Fruit fly (Drosophila melanogaster): Measurements from ENCODE around the gene Tdh.

Tdh gene

dm6 chr3L:20474789-20475208, 8.1 kb downstream of the Tdh start (continued):
- TF ChIP-seq CG17385 (GFP tag; optimal IDR thresholded peaks at IDR 0.05) (peak; percentile 80), odd (GFP tag; optimal IDR thresholded peaks at IDR 0.05) (peak; percentile 81), CG14050 (GFP tag; IDR thresholded peaks at IDR 0.05) (no peak), NK7.1 (GFP tag; optimal IDR thresholded peaks at IDR 0.05) (peak; percentile 66), ab (GFP tag; optimal IDR thresholded peaks at IDR 0.05) (peak; percentile 53), CG6175 (GFP tag; IDR thresholded peaks at IDR 0.05) (no peak), kah (GFP tag; optimal IDR thresholded peaks at IDR 0.05) (peak; percentile 98), CG8765 (GFP tag; IDR thresholded peaks at IDR 0.05) (no peak), CG3281 (GFP tag; optimal IDR thresholded peaks at IDR 0.05) (peak; percentile 88), B-H2 (GFP tag; optimal IDR thresholded peaks at IDR 0.05) (peak; percentile 92), ac (GFP tag; optimal IDR thresholded peaks at IDR 0.05) (peak; percentile 70), pan (optimal IDR thresholded peaks at IDR 0.05) (no peak), pan (GFP tag; optimal IDR thresholded peaks at IDR 0.05 in 1 of 2, IDR thresholded peaks at IDR 0.05 in 1 of 2) (no peak), wek (GFP tag; optimal IDR thresholded peaks at IDR 0.05) (peak; percentile 69), luna (GFP tag; optimal IDR thresholded peaks at IDR 0.05) (peak; percentile 87), ssp (GFP tag; IDR thresholded peaks at IDR 0.05) (no peak), ERR (GFP tag; optimal IDR thresholded peaks at IDR 0.05) (peak; percentile 60), Bteb2 (GFP tag; optimal IDR thresholded peaks at IDR 0.05) (peak; percentile 84), zfh1 (GFP tag; IDR thresholded peaks at IDR 0.05) (no peak), hb (GFP tag; IDR thresholded peaks at IDR 0.05; ENCODE audit: partially characterized antibody) (no peak), CG33213 (GFP tag; optimal IDR thresholded peaks at IDR 0.05) (peak; percentile 82), ase (GFP tag; IDR thresholded peaks at IDR 0.05) (no peak), dm (GFP tag; optimal IDR thresholded peaks at IDR 0.05) (peak; percentile 73), Tbp (GFP tag; optimal IDR thresholded peaks at IDR 0.05) (no peak), CG4707 (GFP tag; optimal IDR thresholded peaks at IDR 0.05) (peak; percentile 56), fd64A (GFP tag; optimal IDR thresholded peaks at IDR 0.05) (peak; percentile 41), zfh2 (GFP tag; optimal IDR thresholded peaks at IDR 0.05) (peak; percentile 90), CG34422 (GFP tag; IDR thresholded peaks at IDR 0.05) (no peak), CG17829 (tag; optimal IDR thresholded peaks at IDR 0.05) (peak; percentile 80), HLH3B (GFP tag; IDR thresholded peaks at IDR 0.05) (no peak), Dip3 (GFP tag; optimal IDR thresholded peaks at IDR 0.05) (peak; percentile 88), H15 (GFP tag; IDR thresholded peaks at IDR 0.05) (no peak), CG10267 (tag; optimal IDR thresholded peaks at IDR 0.05) (peak; percentile 82), CG12942 (GFP tag; optimal IDR thresholded peaks at IDR 0.05) (peak; percentile 88), CG6689 (GFP tag; IDR thresholded peaks at IDR 0.05) (no peak), ken (GFP tag; IDR thresholded peaks at IDR 0.05) (no peak), Hr78 (GFP tag; optimal IDR thresholded peaks at IDR 0.05) (peak in 1 of 2 experiments; percentile 69), CG4404 (GFP tag; IDR thresholded peaks at IDR 0.05) (no peak), Dad (GFP tag; optimal IDR thresholded peaks at IDR 0.05) (peak; percentile 78), CG11247 (GFP tag; IDR thresholded peaks at IDR 0.05) (no peak), Poxn (GFP tag; IDR thresholded peaks at IDR 0.05) (no peak), HLH4C (GFP tag; IDR thresholded peaks at IDR 0.05; ENCODE audit: partially characterized antibody) (no peak), bowl (GFP tag; IDR thresholded peaks at IDR 0.05) (no peak), sens-2 (GFP tag; IDR thresholded peaks at IDR 0.05) (no peak), Doc2 (GFP tag; IDR thresholded peaks at IDR 0.05) (no peak), Deaf1 (tag; optimal IDR thresholded peaks at IDR 0.05) (peak; percentile 62), crol (GFP tag; IDR thresholded peaks at IDR 0.05) (no peak), pb (GFP tag; optimal IDR thresholded peaks at IDR 0.05) (peak; percentile 83), croc (GFP tag; conservative IDR thresholded peaks at IDR 0.05) (peak; percentile 58), slp2 (GFP tag; optimal IDR thresholded peaks at IDR 0.05) (peak; percentile 73), CG2120 (GFP tag; optimal IDR thresholded peaks at IDR 0.05) (peak; percentile 96), Oaz (GFP tag; IDR thresholded peaks at IDR 0.05) (no peak), CG8089 (GFP tag; optimal IDR thresholded peaks at IDR 0.05) (peak; percentile 65)
